Fruit fly (Drosophila melanogaster): ENCODE data around the gene CG13862.

- no peak for TF ChIP-seq Crg-1 (GFP tag; optimal IDR thresholded peaks at IDR 0.05)
- TF ChIP-seq CG33017 (tag; optimal IDR thresholded peaks at IDR 0.05): no peak
- TF ChIP-seq kay (GFP tag; ENCODE audit: borderline replicate concordance): no peak
- no peak for TF ChIP-seq CG7045 (GFP tag; optimal IDR thresholded peaks at IDR 0.05)
- TF ChIP-seq Mnt (GFP tag; optimal IDR thresholded peaks at IDR 0.05): no peak
- no peak for TF ChIP-seq cnc (optimal IDR thresholded peaks at IDR 0.05)
- TF ChIP-seq CG11617 (GFP tag; optimal IDR thresholded peaks at IDR 0.05): no peak
- TF ChIP-seq CG12768 (GFP tag; optimal IDR thresholded peaks at IDR 0.05): no peak
- no peak for TF ChIP-seq toe (GFP tag; optimal IDR thresholded peaks at IDR 0.05)
- TF ChIP-seq bab1 (GFP tag; optimal IDR thresholded peaks at IDR 0.05): no peak
- TF ChIP-seq CG5204 (GFP tag; optimal IDR thresholded peaks at IDR 0.05): no peak
- TF ChIP-seq Clk (GFP tag; optimal IDR thresholded peaks at IDR 0.05): no peak
- TF ChIP-seq Hr96 (GFP tag; optimal IDR thresholded peaks at IDR 0.05): no peak
- TF ChIP-seq pad (GFP tag; optimal IDR thresholded peaks at IDR 0.05): no peak
Observed at dm6 chr3R:22324736-22325135, 7.1 kb upstream of the CG13862 start.

Data from whole organism, adult.